Worm (Caenorhabditis elegans) whole organism, young adult: ENCODE data around the gene rpt-2.

ENCODE experiments used
- B0019.2 ChIP-seq: fragments of 200-800 bp; sonication (Bioruptor generic); conservative IDR thresholded peaks from 2 replicates; pipeline ENCODE4 v1.3.6; 2022; ENCODE audit warnings: missing genetic modification reagents, missing genetic modification characterization, missing compliant biosample characterization
- B0035.1 ChIP-seq: sonication (generic microtip); optimal IDR thresholded peaks from 2 replicates; lab custom pipeline; 2016; ENCODE audit warnings: missing genetic modification characterization, mild to moderate bottlenecking, missing compliant biosample characterization, missing genotype, missing genetic modification reagents
- C06A6.2 ChIP-seq: fragments of 200-800 bp; sonication (Bioruptor generic); conservative IDR thresholded peaks from 2 replicates; pipeline ENCODE4 v1.3.6; 2022; ENCODE audit warnings: missing genetic modification characterization, missing compliant biosample characterization
- F22D6.2 ChIP-seq: sonication (generic microtip); optimal IDR thresholded peaks from 2 replicates; lab custom pipeline; 2016; ENCODE audit warnings: mild to moderate bottlenecking, missing genetic modification characterization, missing compliant biosample characterization
- F33H1.4 ChIP-seq: fragments of 200-800 bp; sonication (Bioruptor generic); IDR thresholded peaks from 2 replicates; pipeline ENCODE4 v1.3.6; 2022; ENCODE audit warnings: missing genetic modification reagents, missing genetic modification characterization, missing compliant biosample characterization
- F37B4.10 ChIP-seq: fragments of 200-800 bp; sonication (Bioruptor generic); IDR thresholded peaks from 2 replicates; pipeline ENCODE4 v1.3.6; 2022; ENCODE audit warnings: missing genetic modification characterization, missing compliant biosample characterization
- F39B2.1 ChIP-seq: fragments of 200-800 bp; sonication (Bioruptor generic); IDR thresholded peaks from 2 replicates; pipeline ENCODE4 v1.3.6; 2022; ENCODE audit warnings: missing genetic modification reagents, missing genetic modification characterization, missing compliant biosample characterization
- F49E8.2 ChIP-seq: sonication (generic microtip); optimal IDR thresholded peaks from 3 replicates; lab custom pipeline; 2017; ENCODE audit warnings: missing genetic modification characterization, mild to moderate bottlenecking, missing compliant biosample characterization, antibody characterized with exemption, moderate library complexity; ENCODE audit not compliant: insufficient read depth
- F52B5.7 ChIP-seq: sonication (generic microtip); optimal IDR thresholded peaks from 2 replicates; lab custom pipeline; 2016; ENCODE audit warnings: mild to moderate bottlenecking, missing genetic modification characterization, missing compliant biosample characterization
- F55B11.4 ChIP-seq: sonication (generic microtip); optimal IDR thresholded peaks from 2 replicates; lab custom pipeline; 2016; ENCODE audit warnings: missing compliant biosample characterization, missing genetic modification characterization, borderline replicate concordance; ENCODE audit not compliant: insufficient read depth
- Y53F4B.3 ChIP-seq: fragments of 200-800 bp; sonication (Bioruptor generic); IDR thresholded peaks from 2 replicates; pipeline ENCODE4 v1.3.6; 2022; ENCODE audit warnings: missing genetic modification reagents, missing genetic modification characterization, missing compliant biosample characterization
- ZK185.1 ChIP-seq: sonication (generic microtip); optimal IDR thresholded peaks from 2 replicates; lab custom pipeline; 2016; ENCODE audit warnings: mild to moderate bottlenecking, missing genetic modification characterization, missing compliant biosample characterization; ENCODE audit not compliant: poor library complexity, severe bottlenecking
- akir-1 ChIP-seq: fragments of 200-800 bp; sonication (Bioruptor generic); optimal IDR thresholded peaks from 2 replicates; lab custom pipeline; 2018; ENCODE audit warnings: mild to moderate bottlenecking, missing genetic modification characterization, moderate library complexity, missing compliant biosample characterization
- aptf-2 ChIP-seq: fragments of 200-800 bp; sonication (Bioruptor generic); conservative IDR thresholded peaks from 2 replicates; pipeline ENCODE4 v1.3.6; 2022; ENCODE audit warnings: missing genetic modification reagents, missing genetic modification characterization, missing compliant biosample characterization
- atf-7 ChIP-seq: sonication (generic microtip); optimal IDR thresholded peaks from 2 replicates; lab custom pipeline; 2017; ENCODE audit warnings: mild to moderate bottlenecking, missing genetic modification characterization, missing compliant biosample characterization
- attf-5 ChIP-seq: fragments of 200-800 bp; sonication (Bioruptor generic); optimal IDR thresholded peaks from 2 replicates; lab custom pipeline; 2018; ENCODE audit warnings: mild to moderate bottlenecking, missing genetic modification characterization, missing compliant biosample characterization
- attf-6 ChIP-seq: fragments of 200-800 bp; sonication (Bioruptor generic); IDR thresholded peaks from 2 replicates; pipeline ENCODE4 v1.3.6; 2022; ENCODE audit warnings: missing genetic modification reagents, missing genetic modification characterization, missing compliant biosample characterization
- bed-1 ChIP-seq: fragments of 200-800 bp; sonication (Bioruptor generic); IDR thresholded peaks from 2 replicates; pipeline ENCODE4 v1.3.6; 2022; ENCODE audit warnings: missing genetic modification reagents, missing genetic modification characterization, missing compliant biosample characterization
- bed-2 ChIP-seq: fragments of 200-800 bp; sonication (Bioruptor generic); IDR thresholded peaks from 2 replicates; pipeline ENCODE4 v1.3.6; 2022; ENCODE audit warnings: missing genetic modification reagents, missing genetic modification characterization, missing compliant biosample characterization
- cebp-2 ChIP-seq: fragments of 200-800 bp; sonication (Bioruptor generic); IDR thresholded peaks from 2 replicates; pipeline ENCODE4 v1.3.6; 2022; ENCODE audit warnings: missing genetic modification characterization, missing compliant biosample characterization
- ceh-100 ChIP-seq: fragments of 200-800 bp; sonication (Bioruptor generic); IDR thresholded peaks from 2 replicates; pipeline ENCODE4 v1.3.6; 2022; ENCODE audit warnings: missing genetic modification reagents, missing genetic modification characterization, missing compliant biosample characterization
- ceh-79 ChIP-seq: sonication (generic microtip); optimal IDR thresholded peaks from 2 replicates; lab custom pipeline; 2017; ENCODE audit warnings: mild to moderate bottlenecking, missing genetic modification characterization, missing compliant biosample characterization
- egl-18 ChIP-seq: fragments of 200-800 bp; sonication (Bioruptor generic); IDR thresholded peaks from 2 replicates; pipeline ENCODE4 v1.3.6; 2022; ENCODE audit warnings: missing genetic modification reagents, missing genetic modification characterization, missing compliant biosample characterization
- egl-44 ChIP-seq: fragments of 200-800 bp; sonication (Bioruptor generic); IDR thresholded peaks from 2 replicates; pipeline ENCODE4 v1.3.6; 2022; ENCODE audit warnings: missing genetic modification reagents, missing genetic modification characterization, missing compliant biosample characterization
- egrh-3 ChIP-seq: fragments of 200-800 bp; sonication (Bioruptor generic); IDR thresholded peaks from 2 replicates; pipeline ENCODE4 v1.3.6; 2022; ENCODE audit warnings: missing genetic modification reagents, missing genetic modification characterization, missing compliant biosample characterization
- ekl-4 ChIP-seq: fragments of 200-800 bp; sonication (Bioruptor generic); IDR thresholded peaks from 2 replicates; pipeline ENCODE4 v1.3.6; 2022; ENCODE audit warnings: missing genetic modification reagents, missing genetic modification characterization, missing compliant biosample characterization
- let-607 ChIP-seq, 2 experiments: fragments of 200-800 bp in 1 of 2; sonication (Bioruptor generic) in 1 of 2; sonication (generic microtip) in 1 of 2; optimal IDR thresholded peaks; 2 replicates each; lab custom pipeline; 2016 to 2018; ENCODE audit warnings: mild to moderate bottlenecking in 2 of 2, missing compliant biosample characterization in 2 of 2, missing genetic modification characterization in 2 of 2, moderate library complexity in 2 of 2, missing genotype in 1 of 2
- lin-26 ChIP-seq: fragments of 200-800 bp; sonication (Bioruptor generic); IDR thresholded peaks from 2 replicates; pipeline ENCODE4 v1.3.6; 2022; ENCODE audit warnings: missing genetic modification reagents, missing genetic modification characterization, missing compliant biosample characterization
- lin-40 ChIP-seq: sonication (generic microtip); optimal IDR thresholded peaks from 2 replicates; lab custom pipeline; 2016; ENCODE audit warnings: missing genetic modification characterization, mild to moderate bottlenecking, missing compliant biosample characterization, missing genotype, missing genetic modification reagents
- lin-54 ChIP-seq: fragments of 200-800 bp; sonication (Bioruptor generic); optimal IDR thresholded peaks from 2 replicates; lab custom pipeline; 2018; ENCODE audit warnings: mild to moderate bottlenecking, missing genetic modification characterization, missing compliant biosample characterization
- lir-1 ChIP-seq: fragments of 200-800 bp; sonication (Bioruptor generic); conservative IDR thresholded peaks from 2 replicates; pipeline ENCODE4 v1.3.6; 2022; ENCODE audit warnings: missing genetic modification reagents, missing genetic modification characterization, missing compliant biosample characterization
- madf-10 ChIP-seq: sonication (generic microtip); optimal IDR thresholded peaks from 2 replicates; lab custom pipeline; 2016; ENCODE audit warnings: mild to moderate bottlenecking, missing genetic modification characterization, missing compliant biosample characterization
- madf-8 ChIP-seq: fragments of 200-800 bp; sonication (Bioruptor generic); conservative IDR thresholded peaks from 2 replicates; pipeline ENCODE4 v1.3.6; 2022; ENCODE audit warnings: missing genetic modification reagents, missing genetic modification characterization, missing compliant biosample characterization
- mel-28 ChIP-seq: sonication (generic microtip); optimal IDR thresholded peaks from 2 replicates; lab custom pipeline; 2016; ENCODE audit warnings: borderline replicate concordance, mild to moderate bottlenecking, missing genetic modification characterization, missing compliant biosample characterization
- repo-1 ChIP-seq: sonication (generic microtip); optimal IDR thresholded peaks from 2 replicates; lab custom pipeline; 2017; ENCODE audit warnings: mild to moderate bottlenecking, missing genetic modification characterization, missing compliant biosample characterization
- sea-2 ChIP-seq: fragments of 200-800 bp; sonication (Bioruptor generic); IDR thresholded peaks from 2 replicates; pipeline ENCODE4 v1.3.6; 2022; ENCODE audit warnings: missing genetic modification characterization, missing compliant biosample characterization
- somi-1 ChIP-seq: fragments of 200-800 bp; sonication (Bioruptor generic); optimal IDR thresholded peaks from 2 replicates; lab custom pipeline; 2018; ENCODE audit warnings: mild to moderate bottlenecking, missing genetic modification characterization, missing compliant biosample characterization
- tbp1 ChIP-seq: fragments of 200-800 bp; sonication (Bioruptor generic); optimal IDR thresholded peaks from 2 replicates; lab custom pipeline; 2018; ENCODE audit warnings: mild to moderate bottlenecking, missing genetic modification characterization, missing compliant biosample characterization
- tbx-9 ChIP-seq: sonication (generic microtip); optimal IDR thresholded peaks from 2 replicates; lab custom pipeline; 2016; ENCODE audit warnings: borderline replicate concordance, missing genetic modification characterization, inconsistent platforms, missing compliant biosample characterization
- tlf-1 ChIP-seq: fragments of 200-800 bp; sonication (Bioruptor generic); optimal IDR thresholded peaks from 2 replicates; lab custom pipeline; 2018; ENCODE audit warnings: mild to moderate bottlenecking, missing genetic modification characterization, missing compliant biosample characterization
- xnd-1 ChIP-seq: sonication (generic microtip); optimal IDR thresholded peaks from 2 replicates; lab custom pipeline; 2016; ENCODE audit warnings: missing genotype, missing genetic modification reagents, missing genetic modification characterization, missing compliant biosample characterization
- zfh-2 ChIP-seq: fragments of 200-800 bp; sonication (Bioruptor generic); conservative IDR thresholded peaks from 2 replicates; pipeline ENCODE4 v1.3.6; 2022; ENCODE audit warnings: missing genetic modification reagents, missing genetic modification characterization, missing compliant biosample characterization
- zim-3 ChIP-seq: sonication (generic microtip); optimal IDR thresholded peaks from 2 replicates; lab custom pipeline; 2017; ENCODE audit warnings: mild to moderate bottlenecking, missing genetic modification characterization, moderate library complexity, missing compliant biosample characterization

rpt-2 gene

DNA sequence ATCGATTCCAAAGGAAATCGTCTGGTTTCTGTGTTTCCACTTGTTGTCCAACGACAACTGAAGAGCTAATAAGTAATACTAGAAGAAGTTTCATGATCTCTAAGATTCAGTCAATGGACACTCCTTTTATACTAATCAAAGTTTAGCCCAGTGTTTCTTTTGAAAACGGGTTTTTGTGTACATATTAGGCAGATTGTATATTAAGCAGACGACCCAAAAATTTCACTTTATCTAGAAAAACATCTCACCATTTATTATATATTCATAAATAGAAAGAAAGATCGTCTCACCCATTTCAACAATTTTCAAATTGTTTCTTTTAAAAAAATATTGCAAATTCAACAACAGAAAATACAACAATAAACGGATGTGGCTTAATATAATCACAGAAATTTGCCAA, 30.7 kb downstream of the rpt-2 start, which contains the start of gene C10F3.7:
Gene C10F3.7, minus strand, starts transcription at position 101 of the 400 bp plus-strand sequence.
- no peak for TF ChIP-seq lir-1 (GFP tag; lab: Robert Waterston, UW)
- no peak for TF ChIP-seq ZK185.1 (tag; lab: Kevin White, UChicago)
- TF ChIP-seq ceh-100 (GFP tag; lab: Robert Waterston, UW): no peak
- no peak for TF ChIP-seq attf-6 (GFP tag; lab: Robert Waterston, UW)
- TF ChIP-seq xnd-1 (tag; lab: Kevin White, UChicago): no peak
- no peak for TF ChIP-seq ceh-79 (tag; lab: Kevin White, UChicago)
- no peak for TF ChIP-seq F55B11.4
- no peak for TF ChIP-seq egrh-3 (GFP tag; lab: Robert Waterston, UW)
- no peak for TF ChIP-seq B0035.1 (tag; lab: Kevin White, UChicago)
- TF ChIP-seq tbx-9 (tag; lab: Kevin White, UChicago): no peak
- TF ChIP-seq F33H1.4: no peak
- TF ChIP-seq zfh-2 (GFP tag; lab: Robert Waterston, UW): no peak
- TF ChIP-seq cebp-2: no peak

DNA sequence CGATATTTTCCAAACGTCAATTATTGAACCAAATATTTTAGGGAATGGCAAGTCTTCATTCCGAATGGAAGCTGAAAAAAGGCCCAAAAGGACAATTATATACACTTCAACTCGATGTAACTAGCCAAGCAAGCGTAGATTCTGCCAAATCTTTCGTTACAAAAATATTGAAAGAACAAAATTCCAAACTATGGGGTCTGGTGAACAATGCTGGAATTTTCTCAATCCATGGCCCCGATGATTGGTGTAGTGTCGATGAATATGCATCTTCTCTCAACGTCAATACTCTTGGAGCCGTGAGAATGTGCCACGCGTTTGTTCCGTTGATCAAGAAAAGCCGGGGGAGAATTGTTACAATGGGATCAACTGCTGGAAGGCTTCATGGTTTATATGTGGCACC, 33.2 kb downstream of the rpt-2 start:
- no peak for TF ChIP-seq F22D6.2
- TF ChIP-seq ZK185.1 (tag; lab: Kevin White, UChicago): no peak
- TF ChIP-seq akir-1 (GFP tag; lab: Kevin White, UChicago): no peak
- no peak for TF ChIP-seq let-607 (tag; optimal IDR thresholded peaks at IDR 0.05; lab: Kevin White, UChicago)
- no peak for TF ChIP-seq egrh-3 (GFP tag; lab: Robert Waterston, UW)
- no peak for TF ChIP-seq F49E8.2 (tag; lab: Kevin White, UChicago)
- no peak for TF ChIP-seq B0019.2 (GFP tag; lab: Robert Waterston, UW)
- no peak for TF ChIP-seq F33H1.4
- no peak for TF ChIP-seq F39B2.1 (GFP tag; lab: Robert Waterston, UW)
- TF ChIP-seq lin-26 (GFP tag; lab: Robert Waterston, UW): no peak

DNA sequence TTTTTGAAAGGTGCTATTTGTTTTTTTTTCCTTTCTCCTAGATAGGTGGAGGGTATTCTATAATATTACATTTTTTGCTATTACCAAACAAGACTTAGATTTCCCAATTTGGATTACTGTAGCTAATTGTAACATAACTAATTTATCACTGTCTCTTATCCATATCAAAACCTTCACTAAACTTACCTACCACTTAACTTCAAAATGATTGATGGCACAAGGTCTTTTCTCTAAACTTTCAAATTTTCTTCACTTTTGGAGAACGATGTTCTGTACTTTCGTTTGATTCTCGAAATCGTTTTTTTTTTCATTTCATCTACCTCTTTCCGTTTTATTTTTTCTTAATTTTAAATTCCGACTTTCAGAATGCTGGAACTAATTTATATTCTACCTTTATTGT, 34.1 kb downstream of the rpt-2 start, which contains the start of gene dhs-16:
Gene dhs-16, plus strand, starts transcription at position 366 of the 400 bp plus-strand sequence.
- TF ChIP-seq attf-6 (GFP tag; lab: Robert Waterston, UW) (no peak), repo-1 (no peak), lin-40 (tag; lab: Kevin White, UChicago) (no peak), lir-1 (GFP tag; lab: Robert Waterston, UW) (no peak), madf-8 (GFP tag; lab: Robert Waterston, UW) (no peak), egl-18 (GFP tag; lab: Robert Waterston, UW) (no peak), aptf-2 (GFP tag; lab: Robert Waterston, UW) (no peak), bed-1 (GFP tag; lab: Robert Waterston, UW) (no peak), F52B5.7 (tag; lab: Kevin White, UChicago) (no peak), F37B4.10 (GFP tag; lab: Robert Waterston, UW) (no peak), F39B2.1 (GFP tag; lab: Robert Waterston, UW) (no peak), egl-44 (no peak), sea-2 (GFP tag; lab: Robert Waterston, UW) (no peak), tbx-9 (tag; lab: Kevin White, UChicago) (no peak)

DNA sequence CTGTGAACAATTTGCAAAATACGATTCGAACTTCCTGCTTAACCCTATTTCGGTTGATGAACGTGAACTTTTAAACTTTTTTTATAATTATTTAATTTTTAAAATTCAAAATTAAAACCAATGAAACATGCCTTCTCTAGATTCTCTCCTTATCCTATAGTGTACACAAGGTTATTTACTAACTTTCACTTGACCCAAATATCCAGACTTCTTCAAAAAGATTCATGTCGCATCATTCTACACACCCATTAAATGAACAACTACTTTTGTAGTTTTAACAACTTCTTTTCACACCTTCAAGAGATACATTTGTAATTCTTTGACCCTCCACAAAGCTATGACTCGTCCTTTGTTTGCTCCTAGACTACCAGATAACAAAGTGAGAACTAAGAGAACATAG, 34.7 kb downstream of the rpt-2 start:
- TF ChIP-seq F49E8.2 (tag; lab: Kevin White, UChicago) (no peak), tlf-1 (no peak), madf-10 (tag; lab: Kevin White, UChicago) (no peak), zim-3 (tag; lab: Kevin White, UChicago) (no peak), C06A6.2 (no peak), egl-44 (no peak), Y53F4B.3 (GFP tag; lab: Robert Waterston, UW) (no peak), bed-2 (GFP tag; lab: Robert Waterston, UW) (no peak), mel-28 (tag; lab: Kevin White, UChicago) (no peak), lin-54 (GFP tag; lab: Kevin White, UChicago) (no peak), atf-7 (tag; lab: Kevin White, UChicago) (no peak), ekl-4 (no peak), lir-1 (GFP tag; lab: Robert Waterston, UW) (no peak), attf-5 (GFP tag; lab: Kevin White, UChicago) (no peak), tbp1 (GFP tag; lab: Kevin White, UChicago) (no peak), repo-1 (no peak), somi-1 (no peak)
